Worm (Caenorhabditis elegans) whole organism, mixed stage, embryonic: Measurements from ENCODE around the gene brap-2.

Source experiments
- lsy-2 ChIP-seq: fragments of 150-350 bp; optimal IDR thresholded peaks from 2 replicates; lab custom pipeline; 2014; ENCODE audit warnings: missing biosample characterization, missing genetic modification characterization
- nhr-76 ChIP-seq: sonication (generic microtip); optimal IDR thresholded peaks from 2 replicates; lab custom pipeline; 2017; ENCODE audit warnings: missing biosample characterization, missing genetic modification characterization
- pha-4 ChIP-seq: fragments of 150-350 bp; optimal IDR thresholded peaks from 2 replicates; lab custom pipeline; 2018; ENCODE audit warnings: missing biosample characterization, missing genetic modification reagents, missing genetic modification characterization
- unc-62 ChIP-seq: fragments of 150-350 bp; optimal IDR thresholded peaks from 2 replicates; lab custom pipeline; 2014; ENCODE audit warnings: missing biosample characterization, missing genetic modification reagents, missing genetic modification characterization

ce11 chrII:5426054-5426453 is 33.1 kb upstream of the brap-2 start:
- TF ChIP-seq nhr-76: no peak
- peak; percentile 33 for TF ChIP-seq pha-4 (tag; lab: Kevin White, UChicago)
- no peak for TF ChIP-seq lsy-2 (tag; lab: Kevin White, UChicago)
- TF ChIP-seq unc-62 (GFP tag; lab: Kevin White, UChicago): peak; percentile 39
